Fruit fly (Drosophila melanogaster) whole organism, wandering third instar larva: ENCODE data around the gene CG6659.

ENCODE experiments used
- N ChIP-seq: fragments of >200 bp; optimal IDR thresholded peaks from 2 replicates; lab custom pipeline; 2018; ENCODE audit warnings: missing biosample characterization, missing external identifiers, missing genetic modification characterization
- br ChIP-seq: fragments of 200-800 bp; sonication (Bioruptor generic); optimal IDR thresholded peaks from 2 replicates; lab custom pipeline; 2016; ENCODE audit warnings: missing biosample characterization, missing genetic modification characterization
- lola ChIP-seq: fragments of >200 bp; optimal IDR thresholded peaks from 2 replicates; lab custom pipeline; 2017; ENCODE audit warnings: missing biosample characterization, missing genetic modification characterization
- pan ChIP-seq: fragments of >200 bp; optimal IDR thresholded peaks from 2 replicates; lab custom pipeline; 2017

- TF ChIP-seq lola (GFP tag; lab: Kevin White, UChicago) (no peak), br (GFP tag; lab: Kevin White, UChicago) (no peak), pan (lab: Kevin White, UChicago) (no peak), N (no peak)
Measured at dm6 chrX:18647961-18648360, 9.1 kb downstream of the CG6659 start, which contains the start of gene Nup35.
